Worm (Caenorhabditis elegans): ENCODE results near the gene C49F8.1.

C49F8.1 gene

ce11 chrX:13388829-13389228, 24.0 kb upstream of the C49F8.1 start:
- TF ChIP-seq mxl-3 (GFP tag; optimal IDR thresholded peaks at IDR 0.05) (peak; percentile 48), Y75B8A.6 (GFP tag; IDR thresholded peaks at IDR 0.05) (no peak), F37D6.2 (tag; optimal IDR thresholded peaks at IDR 0.05) (no peak), nhr-48 (tag; optimal IDR thresholded peaks at IDR 0.05) (peak; percentile 5), unc-62 (GFP tag; optimal IDR thresholded peaks at IDR 0.05 in 1 of 2) (peak in 1 of 2 experiments; percentile 59), unc-62 (tag; optimal IDR thresholded peaks at IDR 0.05) (no peak), ctbp-1 (GFP tag; IDR thresholded peaks at IDR 0.05) (no peak), dmd-9 (GFP tag; IDR thresholded peaks at IDR 0.05) (no peak)

ce11 chrX:13387497-13387953, 22.7 kb upstream of the C49F8.1 start, which contains the start of gene C49F8.3:
Gene C49F8.3 (minus strand): TSS chrX:13387547.
- TF ChIP-seq nhr-25 (tag; optimal IDR thresholded peaks at IDR 0.05; ENCODE audit: borderline replicate concordance, insufficient read depth) (peak; percentile 1), unc-62 (GFP tag; optimal IDR thresholded peaks at IDR 0.05 in 1 of 2) (peak in 1 of 2 experiments; percentile 11), unc-62 (tag; optimal IDR thresholded peaks at IDR 0.05) (no peak), lin-1 (GFP tag; IDR thresholded peaks at IDR 0.05) (no peak), mdt-29 (GFP tag; IDR thresholded peaks at IDR 0.05) (no peak)

- TF ChIP-seq unc-62 (GFP tag; optimal IDR thresholded peaks at IDR 0.05 in 1 of 2) (peak in 1 of 2 experiments; percentile 94), unc-62 (tag; optimal IDR thresholded peaks at IDR 0.05) (no peak), nhr-76 (tag; optimal IDR thresholded peaks at IDR 0.05) (no peak)
These were observed 19.9 kb upstream of the C49F8.1 start for ce11 chrX:13384743-13385142.

DNA sequence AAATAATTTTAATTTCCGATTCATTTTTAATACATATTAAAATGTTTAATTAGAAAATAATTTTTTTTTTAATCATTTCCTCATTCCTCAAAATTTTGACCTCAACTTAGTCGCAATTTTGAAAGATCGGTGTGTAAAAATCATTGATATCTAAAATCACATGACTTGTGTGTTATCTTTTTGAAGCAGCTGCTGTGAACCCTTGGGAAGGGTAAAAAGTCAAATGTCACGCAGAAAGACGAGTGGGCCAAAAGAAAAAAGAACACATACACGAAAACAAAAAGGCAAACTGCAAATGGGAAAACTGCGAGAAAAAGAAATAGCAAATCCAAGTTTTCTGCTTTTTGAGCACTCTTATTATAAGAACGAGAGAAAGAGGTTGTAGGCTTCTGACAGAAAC, 18.5 kb upstream of the C49F8.1 start:
- TF ChIP-seq lsy-2 (tag; optimal IDR thresholded peaks at IDR 0.05) (peak in 1 of 2 experiments; percentile 38), nhr-10 (tag; optimal IDR thresholded peaks at IDR 0.05) (no peak), unc-62 (GFP tag; optimal IDR thresholded peaks at IDR 0.05 in 1 of 2) (peak in 1 of 2 experiments; percentile 22), unc-62 (tag; optimal IDR thresholded peaks at IDR 0.05) (no peak), lir-3 (tag; optimal IDR thresholded peaks at IDR 0.05) (no peak), hlh-30 (tag; optimal IDR thresholded peaks at IDR 0.05; ENCODE audit: insufficient read depth) (peak; percentile 81), ceh-62 (tag; optimal IDR thresholded peaks at IDR 0.05) (no peak), lin-13 (GFP tag; optimal IDR thresholded peaks at IDR 0.05) (no peak), hif-1 (tag; optimal IDR thresholded peaks at IDR 0.05) (peak in 1 of 2 experiments; percentile 42), daf-16 (GFP tag; optimal IDR thresholded peaks at IDR 0.05) (peak in 1 of 2 experiments; percentile 12), daf-16 (tag; optimal IDR thresholded peaks at IDR 0.05) (no peak)

ce11 chrX:13380988-13381742, 16.4 kb upstream of the C49F8.1 start:
- TF ChIP-seq nhr-28 (tag; optimal IDR thresholded peaks at IDR 0.05) (no peak), zip-2 (tag; optimal IDR thresholded peaks at IDR 0.05) (peak; percentile 95), aha-1 (tag) (peak; percentile 95), unc-62 (GFP tag; optimal IDR thresholded peaks at IDR 0.05 in 1 of 2) (peak in 1 of 2 experiments; percentile 29), unc-62 (tag; optimal IDR thresholded peaks at IDR 0.05) (no peak), hlh-30 (tag; optimal IDR thresholded peaks at IDR 0.05; ENCODE audit: insufficient read depth) (peak; percentile 0)

DNA sequence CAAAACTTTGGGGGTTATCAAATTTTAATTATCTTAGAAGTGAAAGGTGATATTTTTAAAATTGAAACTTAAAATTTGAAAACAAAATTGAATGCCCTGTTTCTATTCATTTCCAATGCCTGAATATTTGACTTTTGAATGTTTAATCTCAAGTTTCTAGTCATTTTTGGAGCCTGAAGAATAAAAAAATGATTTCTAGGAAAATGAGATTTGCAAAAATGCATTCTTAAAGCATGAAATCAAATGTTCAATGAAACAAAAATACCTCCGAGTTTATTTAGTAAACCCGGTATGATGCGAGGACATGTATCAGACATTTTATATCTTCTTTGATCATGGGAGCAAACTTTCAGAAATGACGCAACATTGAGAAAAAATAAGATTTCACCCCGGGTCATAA, 14.3 kb upstream of the C49F8.1 start:
- TF ChIP-seq egl-27 (tag; optimal IDR thresholded peaks at IDR 0.05) (no peak), gei-8 (GFP tag; optimal IDR thresholded peaks at IDR 0.05) (no peak), nhr-11 (tag; optimal IDR thresholded peaks at IDR 0.05) (peak; percentile 9), aha-1 (tag) (peak; percentile 4)

- no peak for TF ChIP-seq ceh-82 (tag; optimal IDR thresholded peaks at IDR 0.05)
- no peak for TF ChIP-seq saeg-2 (GFP tag; IDR thresholded peaks at IDR 0.05)
- peak in 1 of 2 experiments; percentile 97 for TF ChIP-seq unc-62 (GFP tag; optimal IDR thresholded peaks at IDR 0.05 in 1 of 2)
- no peak for TF ChIP-seq unc-62 (tag; optimal IDR thresholded peaks at IDR 0.05)
- TF ChIP-seq nhr-41 (GFP tag; IDR thresholded peaks at IDR 0.05), result no peak
These were observed 12.1 kb upstream of the C49F8.1 start, which contains the start of the genes C49F8.14 and gem-1 for ce11 chrX:13376851-13377250. Gene C49F8.14 (minus strand): TSS chrX:13376949. Gene gem-1 (minus strand): TSS chrX:13376992.

Data from whole organism, L4 larva.